Fruit fly (Drosophila melanogaster) S2 (cell line): ENCODE measurements around the gene Daxx.

Experiments
- CG8478 ChIP-seq: fragments of >200 bp; optimal IDR thresholded peaks from 2 replicates; lab custom pipeline; 2018
- CTCF ChIP-seq, 2 experiments: fragments of >200 bp; optimal IDR thresholded peaks; 2 replicates each; lab custom pipeline; 2018

- TF ChIP-seq CTCF (optimal IDR thresholded peaks at IDR 0.05; lab: Kevin White, UChicago) = no peak
- TF ChIP-seq CG8478 (lab: Kevin White, UChicago) = no peak
Measured at dm6 chr2L:6508666-6509065, 27.9 kb downstream of the Daxx start.
